Worm (Caenorhabditis elegans) whole organism, young adult: ENCODE results near the gene srh-105.

ENCODE experiments used
- F37B4.10 ChIP-seq: fragments of 200-800 bp; sonication (Bioruptor generic); IDR thresholded peaks from 2 replicates; pipeline ENCODE4 v1.3.6; 2022; ENCODE audit warnings: missing genetic modification characterization, missing compliant biosample characterization
- F39B2.1 ChIP-seq: fragments of 200-800 bp; sonication (Bioruptor generic); IDR thresholded peaks from 2 replicates; pipeline ENCODE4 v1.3.6; 2022; ENCODE audit warnings: missing genetic modification reagents, missing genetic modification characterization, missing compliant biosample characterization
- F55B11.4 ChIP-seq: sonication (generic microtip); optimal IDR thresholded peaks from 2 replicates; lab custom pipeline; 2016; ENCODE audit warnings: missing compliant biosample characterization, missing genetic modification characterization, borderline replicate concordance; ENCODE audit not compliant: insufficient read depth
- K12H6.12 ChIP-seq: fragments of 200-800 bp; sonication (Bioruptor generic); optimal IDR thresholded peaks from 2 replicates; lab custom pipeline; 2018; ENCODE audit warnings: mild to moderate bottlenecking, missing genetic modification characterization, missing compliant biosample characterization
- akir-1 ChIP-seq: fragments of 200-800 bp; sonication (Bioruptor generic); optimal IDR thresholded peaks from 2 replicates; lab custom pipeline; 2018; ENCODE audit warnings: mild to moderate bottlenecking, missing genetic modification characterization, moderate library complexity, missing compliant biosample characterization
- ama-1 ChIP-seq, 3 experiments: fragments of 150-350 bp in 1 of 3; sonication (generic microtip) in 2 of 3; optimal IDR thresholded peaks; 2 replicates each; lab custom pipeline; 2014 to 2018; ENCODE audit warnings: missing biosample characterization in 2 of 3, missing genetic modification characterization in 2 of 3, missing genetic modification reagents in 2 of 3
- aptf-2 ChIP-seq: fragments of 200-800 bp; sonication (Bioruptor generic); conservative IDR thresholded peaks from 2 replicates; pipeline ENCODE4 v1.3.6; 2022; ENCODE audit warnings: missing genetic modification reagents, missing genetic modification characterization, missing compliant biosample characterization
- atf-7 ChIP-seq: sonication (generic microtip); optimal IDR thresholded peaks from 2 replicates; lab custom pipeline; 2017; ENCODE audit warnings: mild to moderate bottlenecking, missing genetic modification characterization, missing compliant biosample characterization
- attf-3 ChIP-seq: fragments of 200-800 bp; sonication (Bioruptor generic); conservative IDR thresholded peaks from 2 replicates; pipeline ENCODE4 v1.3.6; 2022; ENCODE audit warnings: missing genetic modification reagents, missing genetic modification characterization, missing compliant biosample characterization
- attf-6 ChIP-seq: fragments of 200-800 bp; sonication (Bioruptor generic); IDR thresholded peaks from 2 replicates; pipeline ENCODE4 v1.3.6; 2022; ENCODE audit warnings: missing genetic modification reagents, missing genetic modification characterization, missing compliant biosample characterization
- cebp-2 ChIP-seq: fragments of 200-800 bp; sonication (Bioruptor generic); IDR thresholded peaks from 2 replicates; pipeline ENCODE4 v1.3.6; 2022; ENCODE audit warnings: missing genetic modification characterization, missing compliant biosample characterization
- chd-7 ChIP-seq: sonication (generic microtip); optimal IDR thresholded peaks from 2 replicates; lab custom pipeline; 2016; ENCODE audit warnings: mild to moderate bottlenecking, missing genetic modification characterization, moderate library complexity, missing compliant biosample characterization
- die-1 ChIP-seq: sonication (generic microtip); optimal IDR thresholded peaks from 2 replicates; lab custom pipeline; 2016; ENCODE audit warnings: missing genotype, mild to moderate bottlenecking, missing genetic modification characterization, missing compliant biosample characterization
- dox-1 ChIP-seq: fragments of 200-800 bp; sonication (Bioruptor generic); IDR thresholded peaks from 2 replicates; pipeline ENCODE4 v1.3.6; 2022; ENCODE audit warnings: missing genetic modification reagents, missing genetic modification characterization, missing compliant biosample characterization
- egl-18 ChIP-seq: fragments of 200-800 bp; sonication (Bioruptor generic); IDR thresholded peaks from 2 replicates; pipeline ENCODE4 v1.3.6; 2022; ENCODE audit warnings: missing genetic modification reagents, missing genetic modification characterization, missing compliant biosample characterization
- ekl-4 ChIP-seq: fragments of 200-800 bp; sonication (Bioruptor generic); IDR thresholded peaks from 2 replicates; pipeline ENCODE4 v1.3.6; 2022; ENCODE audit warnings: missing genetic modification reagents, missing genetic modification characterization, missing compliant biosample characterization
- hlh-12 ChIP-seq: sonication (generic microtip); optimal IDR thresholded peaks from 2 replicates; lab custom pipeline; 2016; ENCODE audit warnings: missing genetic modification characterization, missing compliant biosample characterization
- hmg-1.2 ChIP-seq: fragments of 200-800 bp; sonication (Bioruptor generic); IDR thresholded peaks from 2 replicates; pipeline ENCODE4 v1.3.6; 2022; ENCODE audit warnings: missing genetic modification reagents, missing genetic modification characterization, missing compliant biosample characterization
- let-607 ChIP-seq, 2 experiments: fragments of 200-800 bp in 1 of 2; sonication (Bioruptor generic) in 1 of 2; sonication (generic microtip) in 1 of 2; optimal IDR thresholded peaks; 2 replicates each; lab custom pipeline; 2016 to 2018; ENCODE audit warnings: mild to moderate bottlenecking in 2 of 2, missing compliant biosample characterization in 2 of 2, missing genetic modification characterization in 2 of 2, moderate library complexity in 2 of 2, missing genotype in 1 of 2
- lin-54 ChIP-seq: fragments of 200-800 bp; sonication (Bioruptor generic); optimal IDR thresholded peaks from 2 replicates; lab custom pipeline; 2018; ENCODE audit warnings: mild to moderate bottlenecking, missing genetic modification characterization, missing compliant biosample characterization
- mcd-1 ChIP-seq: fragments of 200-800 bp; sonication (Bioruptor generic); IDR thresholded peaks from 2 replicates; pipeline ENCODE4 v1.3.6; 2022; ENCODE audit warnings: missing genetic modification reagents, missing genetic modification characterization, missing compliant biosample characterization
- nfya-1 ChIP-seq: sonication (generic microtip); optimal IDR thresholded peaks from 2 replicates; lab custom pipeline; 2017; ENCODE audit warnings: antibody characterized with exemption, missing compliant biosample characterization, missing genetic modification characterization, borderline replicate concordance; ENCODE audit not compliant: insufficient read depth
- nfyb-1 ChIP-seq: fragments of 200-800 bp; sonication (Bioruptor generic); IDR thresholded peaks from 2 replicates; pipeline ENCODE4 v1.3.6; 2022; ENCODE audit warnings: missing genetic modification reagents, missing genetic modification characterization, missing compliant biosample characterization
- nhr-27 ChIP-seq: fragments of 200-800 bp; sonication (Bioruptor generic); optimal IDR thresholded peaks from 2 replicates; lab custom pipeline; 2018; ENCODE audit warnings: mild to moderate bottlenecking, missing genetic modification characterization, moderate library complexity, missing compliant biosample characterization
- pbrm-1 ChIP-seq: fragments of 200-800 bp; sonication (Bioruptor generic); IDR thresholded peaks from 2 replicates; pipeline ENCODE4 v1.3.6; 2022; ENCODE audit warnings: missing genetic modification reagents, missing genetic modification characterization, missing compliant biosample characterization
- rpc-1 ChIP-seq, 2 experiments: fragments of 150-350 bp in 1 of 2; sonication (generic microtip) in 1 of 2; optimal IDR thresholded peaks; 2 replicates each; lab custom pipeline; 2014 to 2018; ENCODE audit warnings: missing biosample characterization in 1 of 2, missing genetic modification characterization in 1 of 2, missing genetic modification reagents in 1 of 2, missing genotype in 1 of 2
- sdz-38 ChIP-seq: sonication (generic microtip); optimal IDR thresholded peaks from 2 replicates; lab custom pipeline; 2016; ENCODE audit warnings: missing genotype, missing genetic modification characterization, missing compliant biosample characterization
- snpc-4 ChIP-seq, 5 experiments: fragments of 150-350 bp in 1 of 5; sonication (generic microtip) in 4 of 5; optimal IDR thresholded peaks; 2 replicates each; lab custom pipeline; 2014 to 2018; ENCODE audit warnings: missing genetic modification characterization in 5 of 5, missing biosample characterization in 3 of 5, antibody characterized with exemption in 2 of 5, mild to moderate bottlenecking in 2 of 5, missing compliant biosample characterization in 2 of 5, missing genotype in 2 of 5, moderate library complexity in 2 of 5, missing genetic modification reagents in 1 of 5
- tbx-9 ChIP-seq: sonication (generic microtip); optimal IDR thresholded peaks from 2 replicates; lab custom pipeline; 2016; ENCODE audit warnings: borderline replicate concordance, missing genetic modification characterization, inconsistent platforms, missing compliant biosample characterization
- unc-62 ChIP-seq: fragments of 150-350 bp; optimal IDR thresholded peaks from 2 replicates; lab custom pipeline; 2014; ENCODE audit warnings: missing biosample characterization, missing genetic modification reagents, missing genetic modification characterization
- xnd-1 ChIP-seq: sonication (generic microtip); optimal IDR thresholded peaks from 2 replicates; lab custom pipeline; 2016; ENCODE audit warnings: missing genotype, missing genetic modification reagents, missing genetic modification characterization, missing compliant biosample characterization
- zfh-2 ChIP-seq: fragments of 200-800 bp; sonication (Bioruptor generic); conservative IDR thresholded peaks from 2 replicates; pipeline ENCODE4 v1.3.6; 2022; ENCODE audit warnings: missing genetic modification reagents, missing genetic modification characterization, missing compliant biosample characterization
- zim-3 ChIP-seq: sonication (generic microtip); optimal IDR thresholded peaks from 2 replicates; lab custom pipeline; 2017; ENCODE audit warnings: mild to moderate bottlenecking, missing genetic modification characterization, moderate library complexity, missing compliant biosample characterization
- ztf-3 ChIP-seq: fragments of 200-800 bp; sonication (Bioruptor generic); optimal IDR thresholded peaks from 2 replicates; lab custom pipeline; 2018; ENCODE audit warnings: mild to moderate bottlenecking, missing genetic modification characterization, missing compliant biosample characterization
- ztf-6 ChIP-seq: fragments of 200-800 bp; sonication (Bioruptor generic); IDR thresholded peaks from 2 replicates; pipeline ENCODE4 v1.3.6; 2022; ENCODE audit warnings: missing genetic modification reagents, missing genetic modification characterization, missing compliant biosample characterization

Gene srh-105

DNA sequence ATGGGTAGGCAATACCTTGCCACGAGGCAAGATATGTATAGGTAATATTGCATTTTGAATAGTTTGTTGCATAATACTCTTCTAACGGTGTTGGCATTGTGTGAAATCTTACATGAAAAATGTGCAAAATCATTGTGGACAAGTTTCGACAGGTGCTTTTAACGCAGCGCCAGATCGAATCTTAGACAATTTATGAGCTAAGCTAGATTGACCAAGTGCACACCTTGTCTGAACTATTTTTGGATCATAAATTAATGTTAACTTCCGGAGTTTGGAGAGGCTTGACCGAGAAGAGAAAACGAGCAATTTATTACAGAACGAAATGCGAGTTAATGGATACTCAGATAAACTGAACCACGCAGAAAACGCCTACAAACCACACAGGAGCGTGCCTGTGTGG lies at the start of gene srh-105:
Gene srh-105, minus strand, starts transcription at position 101 of the 400 bp plus-strand sequence.
- TF ChIP-seq ztf-6 (GFP tag; lab: Robert Waterston, UW) (no peak), lin-54 (no peak), ekl-4 (GFP tag; lab: Robert Waterston, UW) (no peak), F37B4.10 (GFP tag; lab: Robert Waterston, UW) (no peak), let-607 (tag; optimal IDR thresholded peaks at IDR 0.05; lab: Kevin White, UChicago) (no peak), nhr-27 (no peak), mcd-1 (GFP tag; lab: Robert Waterston, UW) (no peak), snpc-4 (GFP tag; optimal IDR thresholded peaks at IDR 0.05; lab: Kevin White, UChicago) (no peak), snpc-4 (tag; optimal IDR thresholded peaks at IDR 0.05; lab: Kevin White, UChicago) (no peak), sdz-38 (tag; lab: Kevin White, UChicago) (no peak), chd-7 (tag; lab: Kevin White, UChicago) (no peak)

ce11 chrII:556185-556584 lies 47.1 kb upstream of the srh-105 start, which contains the start of the genes C09E8.1 and C09E8.6:
TSS of gene C09E8.1 (plus strand) at chrII:556485.
TSS of gene C09E8.6 (plus strand) at chrII:556497.
- TF ChIP-seq K12H6.12 (tag; lab: Kevin White, UChicago) (no peak), dox-1 (no peak), attf-6 (GFP tag; lab: Robert Waterston, UW) (no peak), F55B11.4 (no peak), unc-62 (no peak), egl-18 (GFP tag; lab: Robert Waterston, UW) (no peak), cebp-2 (GFP tag; lab: Robert Waterston, UW) (no peak), ama-1 (optimal IDR thresholded peaks at IDR 0.05; lab: Kevin White, UChicago) (no peak), ama-1 (GFP tag; optimal IDR thresholded peaks at IDR 0.05; lab: Kevin White, UChicago) (no peak), pbrm-1 (GFP tag; lab: Robert Waterston, UW) (no peak)

DNA sequence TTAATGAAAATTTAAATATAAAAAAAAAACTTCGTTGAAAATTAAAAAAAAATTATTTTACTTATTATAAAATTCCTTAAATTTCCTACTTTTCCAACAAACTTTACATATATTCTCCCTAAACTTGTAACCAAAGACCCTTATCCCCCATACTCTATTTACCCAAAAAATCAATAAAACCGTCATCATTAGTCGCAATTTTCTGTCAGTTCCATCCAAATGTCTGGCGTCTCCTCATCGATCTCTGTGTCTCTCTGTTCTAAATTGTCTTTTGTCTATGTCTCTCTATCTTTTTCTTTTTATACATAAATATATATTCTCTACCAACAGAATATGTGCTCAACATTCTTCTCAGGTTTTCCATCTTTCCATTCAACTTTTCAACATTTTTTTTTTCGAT lies 46.2 kb upstream of the srh-105 start:
- TF ChIP-seq hmg-1.2 (peak; percentile 43; the same call in 1 of the 2 replicates), ama-1 (optimal IDR thresholded peaks at IDR 0.05; lab: Kevin White, UChicago) (no peak), ama-1 (GFP tag; optimal IDR thresholded peaks at IDR 0.05; lab: Kevin White, UChicago) (no peak), aptf-2 (GFP tag; lab: Robert Waterston, UW) (no peak)

DNA sequence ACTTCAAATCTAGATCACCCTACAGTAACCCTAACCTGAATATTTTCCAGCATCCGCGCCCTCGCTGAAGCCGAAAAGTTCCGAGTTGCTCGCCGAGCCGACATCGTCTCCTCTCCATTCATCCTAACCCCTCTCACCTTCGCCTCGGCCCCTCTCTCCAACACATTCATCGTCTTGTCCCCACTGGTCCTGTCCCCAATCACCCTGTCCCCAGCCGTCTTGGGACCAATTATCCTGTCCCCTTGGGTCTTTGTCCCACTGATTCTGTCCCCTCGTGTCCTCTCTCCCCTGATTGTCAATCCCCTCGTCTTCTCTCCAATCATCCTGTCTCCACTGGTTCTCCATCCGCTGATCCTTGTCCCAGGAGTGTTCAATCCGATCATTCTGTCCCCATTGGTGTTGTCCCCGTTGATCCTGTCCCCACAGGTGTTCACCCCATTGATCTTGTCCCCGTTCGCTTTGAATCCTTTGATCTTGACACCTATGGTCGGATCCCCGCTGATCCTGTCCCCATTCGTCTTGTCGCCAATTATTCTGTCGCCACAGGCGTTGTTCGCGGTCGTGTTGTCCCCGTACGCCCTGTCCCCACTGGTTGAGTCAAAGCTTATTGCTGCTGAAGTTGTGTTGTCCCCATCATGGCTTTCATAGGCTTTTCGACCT lies 42.2 kb upstream of the srh-105 start, which contains the start of gene lips-7:
Gene lips-7, plus strand, starts transcription at position 610 of the 660 bp plus-strand sequence.
- TF ChIP-seq akir-1 (GFP tag; lab: Kevin White, UChicago) (no peak), tbx-9 (tag; lab: Kevin White, UChicago) (no peak), rpc-1 (optimal IDR thresholded peaks at IDR 0.05; lab: Kevin White, UChicago) (no peak), rpc-1 (tag; optimal IDR thresholded peaks at IDR 0.05; lab: Kevin White, UChicago) (no peak), atf-7 (tag; lab: Kevin White, UChicago) (no peak), nfya-1 (peak; percentile 39), zfh-2 (GFP tag; lab: Robert Waterston, UW) (peak; percentile 73)

ce11 chrII:549501-549900 lies 40.4 kb upstream of the srh-105 start:
- TF ChIP-seq xnd-1 (tag; lab: Kevin White, UChicago) (no peak), zim-3 (tag; lab: Kevin White, UChicago) (no peak), akir-1 (GFP tag; lab: Kevin White, UChicago) (no peak), attf-3 (no peak), cebp-2 (GFP tag; lab: Robert Waterston, UW) (no peak), nfyb-1 (no peak), ztf-6 (GFP tag; lab: Robert Waterston, UW) (no peak), die-1 (tag; lab: Kevin White, UChicago) (no peak), F39B2.1 (no peak), hlh-12 (tag; lab: Kevin White, UChicago) (no peak), ztf-3 (GFP tag; lab: Kevin White, UChicago) (no peak)
